Fruit fly (Drosophila melanogaster) whole organism, prepupa: ENCODE data around the gene csw.

ENCODE experiments used
- CG10631 ChIP-seq: fragments of 200-800 bp; sonication (Bioruptor generic); optimal IDR thresholded peaks from 2 replicates; lab custom pipeline; 2016; ENCODE audit warnings: missing biosample characterization, missing genetic modification characterization
- CG10669 ChIP-seq: fragments of 200-800 bp; sonication (Bioruptor generic); optimal IDR thresholded peaks from 3 replicates; lab custom pipeline; 2018; ENCODE audit warnings: missing biosample characterization, mild to moderate bottlenecking, missing genetic modification characterization, moderate library complexity
- CG11294 ChIP-seq: fragments of 200-800 bp; sonication (Bioruptor generic); IDR thresholded peaks from 2 replicates; pipeline ENCODE4 v1.3.6; 2022; ENCODE audit warnings: missing biosample characterization, missing genetic modification characterization
- CG11762 ChIP-seq: fragments of 200-800 bp; sonication (Bioruptor generic); optimal IDR thresholded peaks from 3 replicates; lab custom pipeline; 2016; ENCODE audit warnings: missing biosample characterization, missing genetic modification characterization; ENCODE audit not compliant: insufficient read depth
- CG11902 ChIP-seq: fragments of 200-800 bp; sonication (Bioruptor generic); optimal IDR thresholded peaks from 3 replicates; lab custom pipeline; 2016; ENCODE audit warnings: missing biosample characterization, missing genetic modification characterization
- CG15336 ChIP-seq: fragments of 200-800 bp; sonication (Bioruptor generic); IDR thresholded peaks from 2 replicates; pipeline ENCODE4 v1.3.6; 2022; ENCODE audit warnings: missing biosample characterization, missing genetic modification characterization
- CG1621 ChIP-seq: fragments of 200-800 bp; sonication (Bioruptor generic); optimal IDR thresholded peaks from 3 replicates; lab custom pipeline; 2018; ENCODE audit warnings: missing biosample characterization, mild to moderate bottlenecking, missing genetic modification characterization
- CG16779 ChIP-seq: fragments of 200-800 bp; sonication (Bioruptor generic); optimal IDR thresholded peaks from 3 replicates; lab custom pipeline; 2017; ENCODE audit warnings: missing biosample characterization, mild to moderate bottlenecking, missing genetic modification characterization
- CG3032 ChIP-seq: fragments of 200-800 bp; optimal IDR thresholded peaks from 2 replicates; lab custom pipeline; 2019; ENCODE audit warnings: missing biosample characterization, mild to moderate bottlenecking, missing genetic modification characterization, moderate library complexity
- CG31627 ChIP-seq: fragments of 200-800 bp; sonication (Bioruptor generic); optimal IDR thresholded peaks from 3 replicates; lab custom pipeline; 2016; ENCODE audit warnings: missing biosample characterization, missing genetic modification characterization
- CG32006 ChIP-seq: fragments of 200-800 bp; sonication (Bioruptor generic); optimal IDR thresholded peaks from 3 replicates; lab custom pipeline; 2017; ENCODE audit warnings: missing biosample characterization, mild to moderate bottlenecking, missing genetic modification characterization
- CG34406 ChIP-seq: fragments of 200-800 bp; sonication (Bioruptor generic); optimal IDR thresholded peaks from 3 replicates; lab custom pipeline; 2016; ENCODE audit warnings: missing biosample characterization, missing genetic modification characterization
- CG4318 ChIP-seq: fragments of 200-800 bp; sonication (Bioruptor generic); optimal IDR thresholded peaks from 3 replicates; lab custom pipeline; 2017; ENCODE audit warnings: missing biosample characterization, mild to moderate bottlenecking, missing genetic modification characterization
- CG6163 ChIP-seq: fragments of 200-800 bp; sonication (Bioruptor generic); IDR thresholded peaks from 3 replicates; pipeline ENCODE4 v1.3.6; 2022; ENCODE audit warnings: missing biosample characterization, missing genetic modification characterization
- CG6276 ChIP-seq: fragments of 200-800 bp; sonication (Bioruptor generic); optimal IDR thresholded peaks from 2 replicates; lab custom pipeline; 2017; ENCODE audit warnings: missing biosample characterization, mild to moderate bottlenecking, missing genetic modification characterization
- CG6792 ChIP-seq: fragments of 200-800 bp; sonication (Bioruptor generic); optimal IDR thresholded peaks from 3 replicates; lab custom pipeline; 2016; ENCODE audit warnings: missing biosample characterization, missing genetic modification characterization
- CG6808 ChIP-seq: fragments of 200-800 bp; sonication (Bioruptor generic); optimal IDR thresholded peaks from 3 replicates; lab custom pipeline; 2017; ENCODE audit warnings: missing biosample characterization, missing genetic modification characterization, mild to moderate bottlenecking, moderate library complexity, missing genetic modification reagents
- CG6854 ChIP-seq: fragments of 200-800 bp; sonication (Bioruptor generic); optimal IDR thresholded peaks from 2 replicates; lab custom pipeline; 2017; ENCODE audit warnings: missing biosample characterization, mild to moderate bottlenecking, missing genetic modification characterization
- CG7368 ChIP-seq: fragments of 200-800 bp; sonication (Bioruptor generic); optimal IDR thresholded peaks from 3 replicates; lab custom pipeline; 2016; ENCODE audit warnings: missing biosample characterization, missing genetic modification characterization
- CG8119 ChIP-seq: fragments of 200-800 bp; sonication (Bioruptor generic); IDR thresholded peaks from 3 replicates; pipeline ENCODE4 v1.3.6; 2022; ENCODE audit warnings: missing biosample characterization, missing genetic modification characterization
- CG8632 ChIP-seq: fragments of 200-800 bp; sonication (Bioruptor generic); optimal IDR thresholded peaks from 3 replicates; lab custom pipeline; 2016; ENCODE audit warnings: missing biosample characterization, missing genetic modification characterization
- CG9139 ChIP-seq: fragments of 200-800 bp; sonication (Bioruptor generic); optimal IDR thresholded peaks from 3 replicates; lab custom pipeline; 2017; ENCODE audit warnings: missing biosample characterization, mild to moderate bottlenecking, missing genetic modification characterization
- Eip78C ChIP-seq: fragments of 200-800 bp; sonication (Bioruptor generic); peaks from one replicate; lab custom pipeline; 2016; ENCODE audit warnings: missing biosample characterization, missing genetic modification characterization
- Ets21C ChIP-seq: fragments of 200-800 bp; sonication (Bioruptor generic); optimal IDR thresholded peaks from 3 replicates; lab custom pipeline; 2016; ENCODE audit warnings: missing biosample characterization, missing genetic modification characterization
- Hr38 ChIP-seq: sonication (Bioruptor generic); optimal IDR thresholded peaks from 2 replicates; lab custom pipeline; 2016; ENCODE audit warnings: missing biosample characterization, missing genetic modification characterization
- Hr39 ChIP-seq: fragments of 200-800 bp; sonication (Bioruptor generic); optimal IDR thresholded peaks from 2 replicates; lab custom pipeline; 2016; ENCODE audit warnings: missing biosample characterization, missing genetic modification characterization
- Lpt ChIP-seq: fragments of 200-800 bp; sonication (Bioruptor generic); optimal IDR thresholded peaks from 3 replicates; lab custom pipeline; 2016; ENCODE audit warnings: missing biosample characterization, missing genetic modification characterization
- Met ChIP-seq: fragments of 200-800 bp; sonication (Bioruptor generic); optimal IDR thresholded peaks from 3 replicates; lab custom pipeline; 2016; ENCODE audit warnings: missing biosample characterization, missing genetic modification characterization
- Sox102F ChIP-seq: fragments of 200-800 bp; sonication (Bioruptor generic); optimal IDR thresholded peaks from 2 replicates; lab custom pipeline; 2016; ENCODE audit warnings: missing biosample characterization, mild to moderate bottlenecking, missing genetic modification characterization
- Sox14 ChIP-seq: fragments of 200-800 bp; sonication (Bioruptor generic); optimal IDR thresholded peaks from 3 replicates; lab custom pipeline; 2016; ENCODE audit warnings: missing biosample characterization, missing genetic modification characterization
- Sox15 ChIP-seq: fragments of 200-800 bp; sonication (Bioruptor generic); optimal IDR thresholded peaks from 3 replicates; lab custom pipeline; 2016; ENCODE audit warnings: missing biosample characterization, missing genetic modification characterization
- achi ChIP-seq: fragments of 200-800 bp; sonication (Bioruptor generic); optimal IDR thresholded peaks from 3 replicates; lab custom pipeline; 2016; ENCODE audit warnings: missing biosample characterization, missing genetic modification characterization
- acj6 ChIP-seq: fragments of 200-800 bp; sonication (Bioruptor generic); optimal IDR thresholded peaks from 3 replicates; lab custom pipeline; 2016; ENCODE audit warnings: missing biosample characterization, missing genetic modification characterization
- cyc ChIP-seq: fragments of 200-800 bp; sonication (Bioruptor generic); optimal IDR thresholded peaks from 3 replicates; lab custom pipeline; 2016; ENCODE audit warnings: missing biosample characterization, missing genetic modification characterization
- dac ChIP-seq: fragments of 200-800 bp; sonication (Bioruptor generic); optimal IDR thresholded peaks from 2 replicates; lab custom pipeline; 2017; ENCODE audit warnings: missing biosample characterization, mild to moderate bottlenecking, missing genetic modification characterization
- eg ChIP-seq: fragments of 200-800 bp; sonication (Bioruptor generic); IDR thresholded peaks from 3 replicates; pipeline ENCODE4 v1.3.6; 2022; ENCODE audit warnings: missing biosample characterization, missing genetic modification characterization
- esn ChIP-seq: fragments of 200-800 bp; sonication (Bioruptor generic); optimal IDR thresholded peaks from 2 replicates; lab custom pipeline; 2016; ENCODE audit warnings: missing biosample characterization, mild to moderate bottlenecking, missing genetic modification characterization, moderate library complexity
- fd59A ChIP-seq: fragments of 200-800 bp; sonication (Bioruptor generic); optimal IDR thresholded peaks from 2 replicates; lab custom pipeline; 2017; ENCODE audit warnings: missing biosample characterization, mild to moderate bottlenecking, missing genetic modification characterization, missing genetic modification reagents
- fd85E ChIP-seq: fragments of 200-800 bp; sonication (Bioruptor generic); optimal IDR thresholded peaks from 3 replicates; lab custom pipeline; 2016; ENCODE audit warnings: missing biosample characterization, missing genetic modification characterization
- fkh ChIP-seq: fragments of 200-800 bp; sonication (Bioruptor generic); optimal IDR thresholded peaks from 3 replicates; lab custom pipeline; 2017; ENCODE audit warnings: missing biosample characterization, mild to moderate bottlenecking, missing genetic modification characterization, moderate library complexity
- lz ChIP-seq: fragments of 200-800 bp; sonication (Bioruptor generic); optimal IDR thresholded peaks from 3 replicates; lab custom pipeline; 2016; ENCODE audit warnings: missing biosample characterization, missing genetic modification characterization
- net ChIP-seq: fragments of 200-800 bp; sonication (Bioruptor generic); optimal IDR thresholded peaks from 3 replicates; lab custom pipeline; 2016; ENCODE audit warnings: missing biosample characterization, missing genetic modification characterization
- pdm3 ChIP-seq: fragments of 200-800 bp; sonication (Bioruptor generic); optimal IDR thresholded peaks from 3 replicates; lab custom pipeline; 2016; ENCODE audit warnings: missing biosample characterization, missing genetic modification characterization
- spab ChIP-seq: fragments of 200-800 bp; sonication (Bioruptor generic); optimal IDR thresholded peaks from 2 replicates; lab custom pipeline; 2017; ENCODE audit warnings: missing biosample characterization, mild to moderate bottlenecking, missing genetic modification characterization, missing genetic modification reagents
- ss ChIP-seq, 2 experiments: fragments of 200-800 bp; sonication (Bioruptor generic); optimal IDR thresholded peaks; 2 replicates in 1 of 2; 3 replicates in 1 of 2; lab custom pipeline; 2017 to 2018; ENCODE audit warnings: mild to moderate bottlenecking in 2 of 2, missing biosample characterization in 2 of 2, missing genetic modification characterization in 2 of 2, moderate library complexity in 1 of 2
- topi ChIP-seq: fragments of 200-800 bp; sonication (Bioruptor generic); optimal IDR thresholded peaks from 3 replicates; lab custom pipeline; 2016; ENCODE audit warnings: missing biosample characterization, missing genetic modification characterization
- vri ChIP-seq: fragments of 200-800 bp; sonication (Bioruptor generic); optimal IDR thresholded peaks from 3 replicates; lab custom pipeline; 2016; ENCODE audit warnings: missing biosample characterization, mild to moderate bottlenecking, missing genetic modification characterization

The csw gene

dm6 chrX:2125527-2126088, 31.6 kb downstream of the csw start (continued):
- no peak for TF ChIP-seq spab
- TF ChIP-seq eg = peak; percentile 50; the same call in 1 of the 3 replicates
- no peak for TF ChIP-seq Sox15 (GFP tag; lab: Kevin White, UChicago)
- no peak for TF ChIP-seq CG9139
- no peak for TF ChIP-seq pdm3 (GFP tag; lab: Kevin White, UChicago)
- TF ChIP-seq Hr38 = no peak
- no peak for TF ChIP-seq topi (GFP tag; lab: Kevin White, UChicago)
- TF ChIP-seq net (GFP tag; lab: Kevin White, UChicago) = no peak

DNA sequence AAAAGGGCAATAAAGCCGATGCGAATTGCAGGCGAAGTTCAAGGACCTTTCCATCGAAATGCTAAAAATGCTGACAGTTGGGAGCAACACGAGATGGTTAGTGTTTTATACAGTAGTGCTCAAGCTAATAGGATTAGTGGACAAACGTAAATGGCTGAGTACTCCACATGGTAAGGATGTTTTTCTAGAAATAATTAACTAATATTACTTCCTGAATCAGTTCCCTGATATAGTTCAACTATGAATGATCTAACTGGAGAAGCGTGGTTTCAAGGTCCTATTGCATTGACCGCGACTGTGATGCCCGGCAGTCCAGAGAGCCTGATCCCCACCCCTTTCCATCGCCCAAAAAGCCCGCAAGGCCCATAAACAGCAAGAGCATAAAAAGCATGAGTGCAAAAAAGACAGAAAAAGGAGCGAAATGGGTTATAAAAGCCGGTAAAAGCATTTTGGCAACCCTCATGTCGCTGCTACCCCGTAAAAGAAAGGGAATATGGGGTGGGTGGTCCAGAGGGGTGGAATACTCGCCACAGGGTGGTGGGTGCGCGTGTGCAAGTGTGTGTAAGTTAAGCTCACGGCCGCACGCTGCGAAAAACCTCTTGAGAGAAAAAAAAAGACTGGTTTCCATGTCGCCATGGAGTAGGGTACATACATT, 40.3 kb downstream of the csw start:
- TF ChIP-seq lz (GFP tag; lab: Kevin White, UChicago) = peak; percentile 91
- peak; percentile 76 for TF ChIP-seq fd59A (GFP tag; lab: Kevin White, UChicago)
- peak; percentile 68 for TF ChIP-seq CG11762 (GFP tag; lab: Kevin White, UChicago)
- peak; percentile 84 for TF ChIP-seq CG1621 (tag; lab: Kevin White, UChicago)
- TF ChIP-seq Met (GFP tag; lab: Kevin White, UChicago) = peak; percentile 94
- TF ChIP-seq CG3032 (tag; lab: Kevin White, UChicago) = peak; percentile 78
- peak; percentile 56 for TF ChIP-seq fd85E
- TF ChIP-seq CG15336 (GFP tag; lab: Robert Waterston, UW) = peak; percentile 83
- peak; percentile 74 for TF ChIP-seq CG7368 (GFP tag; lab: Kevin White, UChicago)
- peak; percentile 92 for TF ChIP-seq cyc (GFP tag; lab: Kevin White, UChicago)
- TF ChIP-seq CG32006 = peak; percentile 80
- TF ChIP-seq dac (GFP tag; lab: Kevin White, UChicago) = peak; percentile 33
- peak; percentile 69 for TF ChIP-seq CG9139
- TF ChIP-seq Eip78C (GFP tag; lab: Kevin White, UChicago) = peak; percentile 96
- peak; percentile 82 for TF ChIP-seq CG34406 (GFP tag; lab: Kevin White, UChicago)
- peak; percentile 70 for TF ChIP-seq Sox15 (GFP tag; lab: Kevin White, UChicago)
- peak; percentile 38 for TF ChIP-seq CG16779 (tag; lab: Kevin White, UChicago)
- TF ChIP-seq fkh = no peak
- TF ChIP-seq Sox14 (GFP tag; lab: Kevin White, UChicago) = peak; percentile 88
- TF ChIP-seq Hr38 = no peak
- peak; percentile 93 for TF ChIP-seq esn
- peak; percentile 88 for TF ChIP-seq vri (GFP tag; lab: Kevin White, UChicago)
- peak; percentile 84 for TF ChIP-seq CG11902 (GFP tag; lab: Kevin White, UChicago)
- peak; percentile 90 for TF ChIP-seq Ets21C (GFP tag; lab: Kevin White, UChicago)
- peak; percentile 88 for TF ChIP-seq pdm3 (GFP tag; lab: Kevin White, UChicago)
- peak; percentile 83 for TF ChIP-seq CG10631 (GFP tag; lab: Kevin White, UChicago)
- TF ChIP-seq ss (GFP tag; optimal IDR thresholded peaks at IDR 0.05; lab: Kevin White, UChicago) = peak; percentile 57 to 69
- peak; percentile 86 for TF ChIP-seq CG6792 (GFP tag; lab: Kevin White, UChicago)
- TF ChIP-seq CG6854 (GFP tag; lab: Kevin White, UChicago) = peak; percentile 88
- peak; percentile 77 for TF ChIP-seq net (GFP tag; lab: Kevin White, UChicago)
- peak; percentile 92 for TF ChIP-seq topi (GFP tag; lab: Kevin White, UChicago)
- peak; percentile 92 for TF ChIP-seq CG31627 (GFP tag; lab: Kevin White, UChicago)
- TF ChIP-seq CG4318 = peak; percentile 72
- TF ChIP-seq spab = peak; percentile 79
- peak; percentile 82 for TF ChIP-seq achi (GFP tag; lab: Kevin White, UChicago)
- peak; percentile 73 for TF ChIP-seq CG6808 (GFP tag; lab: Kevin White, UChicago)
- peak; percentile 80 for TF ChIP-seq acj6 (GFP tag; lab: Kevin White, UChicago)
- TF ChIP-seq Lpt (GFP tag; lab: Kevin White, UChicago) = peak; percentile 36
- peak; percentile 67 for TF ChIP-seq CG6276 (GFP tag; lab: Kevin White, UChicago)
- no peak for TF ChIP-seq CG11294 (GFP tag; lab: Robert Waterston, UW)
- TF ChIP-seq CG8632 (GFP tag; lab: Kevin White, UChicago) = peak; percentile 77
- peak; percentile 82 for TF ChIP-seq CG10669 (GFP tag; lab: Kevin White, UChicago)
- TF ChIP-seq Sox102F (GFP tag; lab: Kevin White, UChicago) = peak; percentile 92
- TF ChIP-seq Hr39 (GFP tag; lab: Kevin White, UChicago) = peak; percentile 92
- TF ChIP-seq CG6163 (GFP tag; lab: Robert Waterston, UW) = peak; percentile 88
- peak; percentile 72 for TF ChIP-seq eg
- peak; percentile 80 for TF ChIP-seq CG8119 (GFP tag; lab: Robert Waterston, UW)
